Fruit fly (Drosophila melanogaster) whole organism, prepupa: ENCODE results near the gene CG34043.
A peak's percentile ranks its signal among the peaks of the same experiment; 100 is the strongest.

ENCODE experiments used
- CG10631 ChIP-seq: fragments of 200-800 bp; sonication (Bioruptor generic); optimal IDR thresholded peaks from 2 replicates; lab custom pipeline; 2016; ENCODE audit warnings: missing biosample characterization, missing genetic modification characterization
- CG10669 ChIP-seq: fragments of 200-800 bp; sonication (Bioruptor generic); optimal IDR thresholded peaks from 3 replicates; lab custom pipeline; 2018; ENCODE audit warnings: missing biosample characterization, mild to moderate bottlenecking, missing genetic modification characterization, moderate library complexity
- CG11902 ChIP-seq: fragments of 200-800 bp; sonication (Bioruptor generic); optimal IDR thresholded peaks from 3 replicates; lab custom pipeline; 2016; ENCODE audit warnings: missing biosample characterization, missing genetic modification characterization
- CG15336 ChIP-seq: fragments of 200-800 bp; sonication (Bioruptor generic); IDR thresholded peaks from 2 replicates; pipeline ENCODE4 v1.3.6; 2022; ENCODE audit warnings: missing biosample characterization, missing genetic modification characterization
- CG1621 ChIP-seq: fragments of 200-800 bp; sonication (Bioruptor generic); optimal IDR thresholded peaks from 3 replicates; lab custom pipeline; 2018; ENCODE audit warnings: missing biosample characterization, mild to moderate bottlenecking, missing genetic modification characterization
- CG3032 ChIP-seq: fragments of 200-800 bp; optimal IDR thresholded peaks from 2 replicates; lab custom pipeline; 2019; ENCODE audit warnings: missing biosample characterization, mild to moderate bottlenecking, missing genetic modification characterization, moderate library complexity
- CG31627 ChIP-seq: fragments of 200-800 bp; sonication (Bioruptor generic); optimal IDR thresholded peaks from 3 replicates; lab custom pipeline; 2016; ENCODE audit warnings: missing biosample characterization, missing genetic modification characterization
- CG32006 ChIP-seq: fragments of 200-800 bp; sonication (Bioruptor generic); optimal IDR thresholded peaks from 3 replicates; lab custom pipeline; 2017; ENCODE audit warnings: missing biosample characterization, mild to moderate bottlenecking, missing genetic modification characterization
- CG34406 ChIP-seq: fragments of 200-800 bp; sonication (Bioruptor generic); optimal IDR thresholded peaks from 3 replicates; lab custom pipeline; 2016; ENCODE audit warnings: missing biosample characterization, missing genetic modification characterization
- CG3919 ChIP-seq: fragments of 200-800 bp; sonication (Bioruptor generic); optimal IDR thresholded peaks from 3 replicates; lab custom pipeline; 2016; ENCODE audit warnings: missing biosample characterization, missing genetic modification characterization
- CG4318 ChIP-seq: fragments of 200-800 bp; sonication (Bioruptor generic); optimal IDR thresholded peaks from 3 replicates; lab custom pipeline; 2017; ENCODE audit warnings: missing biosample characterization, mild to moderate bottlenecking, missing genetic modification characterization
- CG6276 ChIP-seq: fragments of 200-800 bp; sonication (Bioruptor generic); optimal IDR thresholded peaks from 2 replicates; lab custom pipeline; 2017; ENCODE audit warnings: missing biosample characterization, mild to moderate bottlenecking, missing genetic modification characterization
- CG6792 ChIP-seq: fragments of 200-800 bp; sonication (Bioruptor generic); optimal IDR thresholded peaks from 3 replicates; lab custom pipeline; 2016; ENCODE audit warnings: missing biosample characterization, missing genetic modification characterization
- CG6854 ChIP-seq: fragments of 200-800 bp; sonication (Bioruptor generic); optimal IDR thresholded peaks from 2 replicates; lab custom pipeline; 2017; ENCODE audit warnings: missing biosample characterization, mild to moderate bottlenecking, missing genetic modification characterization
- CG7368 ChIP-seq: fragments of 200-800 bp; sonication (Bioruptor generic); optimal IDR thresholded peaks from 3 replicates; lab custom pipeline; 2016; ENCODE audit warnings: missing biosample characterization, missing genetic modification characterization
- CG8119 ChIP-seq: fragments of 200-800 bp; sonication (Bioruptor generic); IDR thresholded peaks from 3 replicates; pipeline ENCODE4 v1.3.6; 2022; ENCODE audit warnings: missing biosample characterization, missing genetic modification characterization
- CG8632 ChIP-seq: fragments of 200-800 bp; sonication (Bioruptor generic); optimal IDR thresholded peaks from 3 replicates; lab custom pipeline; 2016; ENCODE audit warnings: missing biosample characterization, missing genetic modification characterization
- Eip75B ChIP-seq: fragments of 200-800 bp; sonication (Bioruptor generic); optimal IDR thresholded peaks from 3 replicates; lab custom pipeline; 2016; ENCODE audit warnings: missing biosample characterization, missing genetic modification characterization
- Eip78C ChIP-seq: fragments of 200-800 bp; sonication (Bioruptor generic); peaks from one replicate; lab custom pipeline; 2016; ENCODE audit warnings: missing biosample characterization, missing genetic modification characterization
- Eip93F ChIP-seq: fragments of 200-800 bp; sonication (Bioruptor generic); optimal IDR thresholded peaks from 2 replicates; lab custom pipeline; 2016; ENCODE audit warnings: missing biosample characterization, mild to moderate bottlenecking, missing genetic modification characterization
- Ets96B ChIP-seq: fragments of 200-800 bp; optimal IDR thresholded peaks from 2 replicates; lab custom pipeline; 2019; ENCODE audit warnings: missing biosample characterization, mild to moderate bottlenecking, missing genetic modification characterization, moderate library complexity
- Gug ChIP-seq: fragments of 200-800 bp; sonication (Bioruptor generic); IDR thresholded peaks from 2 replicates; pipeline ENCODE4 v1.3.6; 2022; ENCODE audit warnings: missing biosample characterization, missing genetic modification characterization
- Hr38 ChIP-seq: sonication (Bioruptor generic); optimal IDR thresholded peaks from 2 replicates; lab custom pipeline; 2016; ENCODE audit warnings: missing biosample characterization, missing genetic modification characterization
- Hr4 ChIP-seq: fragments of 200-800 bp; sonication (Bioruptor generic); optimal IDR thresholded peaks from 3 replicates; lab custom pipeline; 2016; ENCODE audit warnings: missing biosample characterization, missing genetic modification characterization
- Sox102F ChIP-seq: fragments of 200-800 bp; sonication (Bioruptor generic); optimal IDR thresholded peaks from 2 replicates; lab custom pipeline; 2016; ENCODE audit warnings: missing biosample characterization, mild to moderate bottlenecking, missing genetic modification characterization
- Sox14 ChIP-seq: fragments of 200-800 bp; sonication (Bioruptor generic); optimal IDR thresholded peaks from 3 replicates; lab custom pipeline; 2016; ENCODE audit warnings: missing biosample characterization, missing genetic modification characterization
- Sox15 ChIP-seq: fragments of 200-800 bp; sonication (Bioruptor generic); optimal IDR thresholded peaks from 3 replicates; lab custom pipeline; 2016; ENCODE audit warnings: missing biosample characterization, missing genetic modification characterization
- achi ChIP-seq: fragments of 200-800 bp; sonication (Bioruptor generic); optimal IDR thresholded peaks from 3 replicates; lab custom pipeline; 2016; ENCODE audit warnings: missing biosample characterization, missing genetic modification characterization
- acj6 ChIP-seq: fragments of 200-800 bp; sonication (Bioruptor generic); optimal IDR thresholded peaks from 3 replicates; lab custom pipeline; 2016; ENCODE audit warnings: missing biosample characterization, missing genetic modification characterization
- cyc ChIP-seq: fragments of 200-800 bp; sonication (Bioruptor generic); optimal IDR thresholded peaks from 3 replicates; lab custom pipeline; 2016; ENCODE audit warnings: missing biosample characterization, missing genetic modification characterization
- eg ChIP-seq: fragments of 200-800 bp; sonication (Bioruptor generic); IDR thresholded peaks from 3 replicates; pipeline ENCODE4 v1.3.6; 2022; ENCODE audit warnings: missing biosample characterization, missing genetic modification characterization
- esn ChIP-seq: fragments of 200-800 bp; sonication (Bioruptor generic); optimal IDR thresholded peaks from 2 replicates; lab custom pipeline; 2016; ENCODE audit warnings: missing biosample characterization, mild to moderate bottlenecking, missing genetic modification characterization, moderate library complexity
- fd59A ChIP-seq: fragments of 200-800 bp; sonication (Bioruptor generic); optimal IDR thresholded peaks from 2 replicates; lab custom pipeline; 2017; ENCODE audit warnings: missing biosample characterization, mild to moderate bottlenecking, missing genetic modification characterization, missing genetic modification reagents
- fd85E ChIP-seq: fragments of 200-800 bp; sonication (Bioruptor generic); optimal IDR thresholded peaks from 3 replicates; lab custom pipeline; 2016; ENCODE audit warnings: missing biosample characterization, missing genetic modification characterization
- fkh ChIP-seq: fragments of 200-800 bp; sonication (Bioruptor generic); optimal IDR thresholded peaks from 3 replicates; lab custom pipeline; 2017; ENCODE audit warnings: missing biosample characterization, mild to moderate bottlenecking, missing genetic modification characterization, moderate library complexity
- lz ChIP-seq: fragments of 200-800 bp; sonication (Bioruptor generic); optimal IDR thresholded peaks from 3 replicates; lab custom pipeline; 2016; ENCODE audit warnings: missing biosample characterization, missing genetic modification characterization
- net ChIP-seq: fragments of 200-800 bp; sonication (Bioruptor generic); optimal IDR thresholded peaks from 3 replicates; lab custom pipeline; 2016; ENCODE audit warnings: missing biosample characterization, missing genetic modification characterization
- spab ChIP-seq: fragments of 200-800 bp; sonication (Bioruptor generic); optimal IDR thresholded peaks from 2 replicates; lab custom pipeline; 2017; ENCODE audit warnings: missing biosample characterization, mild to moderate bottlenecking, missing genetic modification characterization, missing genetic modification reagents
- topi ChIP-seq: fragments of 200-800 bp; sonication (Bioruptor generic); optimal IDR thresholded peaks from 3 replicates; lab custom pipeline; 2016; ENCODE audit warnings: missing biosample characterization, missing genetic modification characterization

CG34043 gene

dm6 chr2L:10314327-10315210 lies 33.9 kb upstream of the CG34043 start, which contains the start of the genes Usp14 and CG4972:
TSS of gene Usp14 (minus strand) at chr2L:10314396.
TSS of gene CG4972 (plus strand) at chr2L:10314792.
- TF ChIP-seq cyc (GFP tag; lab: Kevin White, UChicago) (peak; percentile 22), CG10669 (no peak), Sox14 (GFP tag; lab: Kevin White, UChicago) (peak; percentile 21), fkh (GFP tag; lab: Kevin White, UChicago) (peak; percentile 25), lz (GFP tag; lab: Kevin White, UChicago) (no peak), Hr38 (no peak), esn (GFP tag; lab: Kevin White, UChicago) (peak; percentile 6), topi (peak; percentile 26), fd85E (GFP tag; lab: Kevin White, UChicago) (no peak), CG3032 (tag; lab: Kevin White, UChicago) (peak; percentile 34)

DNA sequence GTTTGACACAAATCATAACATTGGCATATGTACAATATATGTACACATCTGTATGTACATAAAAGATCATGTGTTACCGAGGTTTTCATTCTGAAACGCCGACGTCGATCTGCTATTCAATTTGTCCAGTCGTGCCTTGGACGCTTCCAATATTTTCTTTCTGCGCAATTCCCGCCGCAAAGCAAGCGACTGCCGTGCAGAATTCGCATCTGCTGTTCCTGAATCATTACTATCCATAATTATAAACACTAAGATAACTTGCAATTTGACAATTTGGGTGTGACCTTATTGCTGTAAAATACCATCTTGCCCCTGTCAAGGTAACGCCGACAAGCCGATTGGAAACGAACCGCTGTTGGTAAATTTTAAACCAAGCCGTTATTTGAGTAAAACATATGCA lies 31.1 kb upstream of the CG34043 start:
- TF ChIP-seq lz (GFP tag; lab: Kevin White, UChicago) (no peak), fkh (GFP tag; lab: Kevin White, UChicago) (peak; percentile 69)

dm6 chr2L:10310614-10311382 lies 30.1 kb upstream of the CG34043 start, which contains the start of gene Cdk5alpha:
TSS of gene Cdk5alpha (minus strand) at chr2L:10310956.
- TF ChIP-seq esn (GFP tag; lab: Kevin White, UChicago), result peak; percentile 3
- TF ChIP-seq Ets96B (tag; lab: Kevin White, UChicago), result no peak
- TF ChIP-seq topi, result peak; percentile 1

dm6 chr2L:10306518-10307260 lies 26.0 kb upstream of the CG34043 start, which contains the start of the genes CG5390 and CG4968:
TSS of gene CG5390 (minus strand) at chr2L:10306594.
TSS of gene CG4968 (plus strand) at chr2L:10306922.
- TF ChIP-seq achi (GFP tag; lab: Kevin White, UChicago) (peak; percentile 78), CG11902 (GFP tag; lab: Kevin White, UChicago) (peak; percentile 31), topi (peak; percentile 66), CG34406 (GFP tag; lab: Kevin White, UChicago) (peak; percentile 70), acj6 (GFP tag; lab: Kevin White, UChicago) (peak; percentile 74), CG1621 (tag; lab: Kevin White, UChicago) (no peak), Eip75B (GFP tag; lab: Kevin White, UChicago) (peak; percentile 58), CG32006 (GFP tag; lab: Kevin White, UChicago) (no peak), Eip78C (peak; percentile 90), CG15336 (GFP tag; lab: Robert Waterston, UW) (peak; percentile 87), CG8632 (GFP tag; lab: Kevin White, UChicago) (no peak), CG3919 (GFP tag; lab: Kevin White, UChicago) (no peak), fd59A (no peak), fd85E (GFP tag; lab: Kevin White, UChicago) (no peak), spab (GFP tag; lab: Kevin White, UChicago) (no peak), net (GFP tag; lab: Kevin White, UChicago) (no peak), CG6276 (no peak), Gug (peak; percentile 63), eg (GFP tag; lab: Robert Waterston, UW) (no peak; the same call in 2 of the 3 replicates), Hr4 (peak; percentile 74), Sox102F (GFP tag; lab: Kevin White, UChicago) (peak; percentile 75), CG6792 (GFP tag; lab: Kevin White, UChicago) (peak; percentile 74), Sox15 (peak; percentile 16), CG6854 (GFP tag; lab: Kevin White, UChicago) (peak; percentile 46), CG8119 (GFP tag; lab: Robert Waterston, UW) (peak; percentile 74; the same call in 2 of the 3 replicates), CG7368 (no peak), Eip93F (GFP tag; lab: Kevin White, UChicago) (peak; percentile 89), CG4318 (GFP tag; lab: Kevin White, UChicago) (no peak), Hr38 (no peak), CG31627 (peak; percentile 51), esn (GFP tag; lab: Kevin White, UChicago) (peak; percentile 77), CG10631 (GFP tag; lab: Kevin White, UChicago) (peak; percentile 80), fkh (GFP tag; lab: Kevin White, UChicago) (no peak)
